Worm (Caenorhabditis elegans): ENCODE measurements around the gene mrpl-12.
A peak's percentile ranks its signal among the peaks of the same experiment; 100 is the strongest.

The mrpl-12 gene

ce11 chrIII:10706972-10707438 lies 556 bp upstream of the mrpl-12 start, which contains the start of the genes Y39A1A.21 and Y39A1A.22 (continued):
- peak; percentile 74 for TF ChIP-seq K11D2.4 (GFP tag; IDR thresholded peaks at IDR 0.05)
- peak; percentile 99 for TF ChIP-seq ztf-18 (tag; optimal IDR thresholded peaks at IDR 0.05)
- no peak for TF ChIP-seq nhr-90 (tag; optimal IDR thresholded peaks at IDR 0.05)
- TF ChIP-seq xnd-1 (tag; optimal IDR thresholded peaks at IDR 0.05): peak; percentile 63
- peak; percentile 75 for TF ChIP-seq ceh-100 (GFP tag; IDR thresholded peaks at IDR 0.05)
- peak; percentile 65 for TF ChIP-seq ceh-91 (GFP tag; IDR thresholded peaks at IDR 0.05)
- TF ChIP-seq ztf-25 (GFP tag; IDR thresholded peaks at IDR 0.05): no peak
- TF ChIP-seq bed-1 (GFP tag; IDR thresholded peaks at IDR 0.05): no peak
- peak; percentile 74; the same call in 1 of the 2 replicates for TF ChIP-seq ekl-4 (GFP tag; IDR thresholded peaks at IDR 0.05)
- TF ChIP-seq tlf-1 (GFP tag; optimal IDR thresholded peaks at IDR 0.05): peak; percentile 69
- TF ChIP-seq C17E4.6 (GFP tag; IDR thresholded peaks at IDR 0.05): no peak
- no peak for TF ChIP-seq T07F8.4 (tag; optimal IDR thresholded peaks at IDR 0.05)
- peak; percentile 70 for TF ChIP-seq B0336.3 (GFP tag; IDR thresholded peaks at IDR 0.05)
- peak; percentile 77 for TF ChIP-seq attf-5 (GFP tag; optimal IDR thresholded peaks at IDR 0.05)
- peak; percentile 50; the same call in 1 of the 2 replicates for TF ChIP-seq ztf-6 (GFP tag; IDR thresholded peaks at IDR 0.05)
- no peak for TF ChIP-seq dpff-1 (tag; optimal IDR thresholded peaks at IDR 0.05)
- no peak for TF ChIP-seq mel-28 (tag; optimal IDR thresholded peaks at IDR 0.05; ENCODE audit: borderline replicate concordance)
- no peak for TF ChIP-seq zim-3 (tag; optimal IDR thresholded peaks at IDR 0.05)
- no peak for TF ChIP-seq nfya-1 (tag; optimal IDR thresholded peaks at IDR 0.05; ENCODE audit: borderline replicate concordance, insufficient read depth)
- peak; percentile 2 for TF ChIP-seq pha-4 (tag; optimal IDR thresholded peaks at IDR 0.05)
- peak; percentile 71 for TF ChIP-seq lsl-1 (GFP tag; optimal IDR thresholded peaks at IDR 0.05)
- TF ChIP-seq unc-62 (GFP tag; optimal IDR thresholded peaks at IDR 0.05): no peak
- peak; percentile 79 for TF ChIP-seq rcor-1 (GFP tag; IDR thresholded peaks at IDR 0.05)
- peak; percentile 79 for TF ChIP-seq ZK185.1 (tag; optimal IDR thresholded peaks at IDR 0.05; ENCODE audit: poor library complexity, severe bottlenecking)
- no peak for TF ChIP-seq attf-6 (GFP tag; IDR thresholded peaks at IDR 0.05)
- no peak for TF ChIP-seq gei-17 (GFP tag; optimal IDR thresholded peaks at IDR 0.05)
- TF ChIP-seq B0261.1 (tag; optimal IDR thresholded peaks at IDR 0.05): no peak
- TF ChIP-seq F37B4.10 (GFP tag; IDR thresholded peaks at IDR 0.05): no peak
- 0 out of 2 replicates have a peak, but pooled peaks have one; percentile 37 for TF ChIP-seq hsf-1 (GFP tag; IDR thresholded peaks at IDR 0.05)
- no peak for TF ChIP-seq unc-130 (GFP tag; optimal IDR thresholded peaks at IDR 0.05)
- TF ChIP-seq egl-18 (GFP tag; IDR thresholded peaks at IDR 0.05): no peak

ce11 chrIII:10708484-10708883 lies 923 bp downstream of the mrpl-12 start:
- TF ChIP-seq xnd-1 (tag; optimal IDR thresholded peaks at IDR 0.05) (no peak), sptf-2 (GFP tag; optimal IDR thresholded peaks at IDR 0.05) (no peak), dpl-1 (GFP tag; optimal IDR thresholded peaks at IDR 0.05) (no peak), madf-3 (GFP tag; IDR thresholded peaks at IDR 0.05) (0 out of 2 replicates have a peak, but pooled peaks have one; percentile 31), tbp1 (GFP tag; optimal IDR thresholded peaks at IDR 0.05) (no peak), T07F8.4 (tag; optimal IDR thresholded peaks at IDR 0.05) (no peak), B0261.1 (tag; optimal IDR thresholded peaks at IDR 0.05) (no peak), bed-1 (GFP tag; IDR thresholded peaks at IDR 0.05) (no peak), madf-6 (GFP tag; IDR thresholded peaks at IDR 0.05) (peak; percentile 22; the same call in 1 of the 2 replicates), ztf-25 (GFP tag; IDR thresholded peaks at IDR 0.05) (no peak), nfyb-1 (GFP tag; IDR thresholded peaks at IDR 0.05) (peak; percentile 53; the same call in 1 of the 2 replicates), unc-62 (GFP tag; optimal IDR thresholded peaks at IDR 0.05) (no peak), ztf-22 (GFP tag; optimal IDR thresholded peaks at IDR 0.05) (no peak), mxl-1 (tag; optimal IDR thresholded peaks at IDR 0.05) (no peak), ztf-26 (tag; optimal IDR thresholded peaks at IDR 0.05) (no peak), ets-4 (GFP tag; optimal IDR thresholded peaks at IDR 0.05) (no peak), F10E7.11 (tag; optimal IDR thresholded peaks at IDR 0.05) (no peak), tbx-9 (tag; optimal IDR thresholded peaks at IDR 0.05; ENCODE audit: borderline replicate concordance) (no peak), C17E4.6 (GFP tag; IDR thresholded peaks at IDR 0.05) (no peak), repo-1 (tag; optimal IDR thresholded peaks at IDR 0.05) (no peak), efl-1 (GFP tag; optimal IDR thresholded peaks at IDR 0.05) (no peak), rec-8 (tag; optimal IDR thresholded peaks at IDR 0.05) (no peak), cebp-1 (GFP tag; IDR thresholded peaks at IDR 0.05) (no peak), cebp-1 (tag; optimal IDR thresholded peaks at IDR 0.05) (no peak), ztf-18 (tag; optimal IDR thresholded peaks at IDR 0.05) (peak; percentile 37)
